Fruit fly (Drosophila melanogaster) whole organism, embryonic: ENCODE results near the gene MBD-like.
A peak's percentile ranks its signal among the peaks of the same experiment; 100 is the strongest.

Experiments
- Awh ChIP-seq: fragments of 200-800 bp; sonication (Bioruptor generic); IDR thresholded peaks from 2 replicates; pipeline ENCODE4, ENCODE4 v1.3.6; 2022; ENCODE audit warnings: missing biosample characterization, missing genetic modification characterization
- Bgb ChIP-seq: fragments of 200-800 bp; sonication (Bioruptor generic); IDR thresholded peaks from 2 replicates; pipeline ENCODE4 v1.3.6; 2022; ENCODE audit warnings: missing biosample characterization, missing genetic modification characterization; ENCODE audit not compliant: partially characterized antibody
- Bteb2 ChIP-seq: fragments of 200-800 bp; sonication (Bioruptor generic); optimal IDR thresholded peaks from 2 replicates; lab custom pipeline; 2016; ENCODE audit warnings: missing biosample characterization, missing genetic modification characterization
- CG10321 ChIP-seq: fragments of 200-800 bp; sonication (Bioruptor generic); IDR thresholded peaks from 2 replicates; pipeline ENCODE4 v1.3.6; 2022; ENCODE audit warnings: missing biosample characterization, missing genetic modification characterization
- CG10366 ChIP-seq: fragments of 200-800 bp; sonication (Bioruptor generic); IDR thresholded peaks from 2 replicates; pipeline ENCODE4 v1.3.6; 2022; ENCODE audit warnings: missing biosample characterization, missing genetic modification characterization
- CG11696 ChIP-seq: fragments of 200-800 bp; sonication (Bioruptor generic); IDR thresholded peaks from 2 replicates; pipeline ENCODE4 v1.3.6; 2022; ENCODE audit warnings: missing biosample characterization, missing genetic modification characterization
- CG12155 ChIP-seq: fragments of 200-800 bp; sonication (Bioruptor generic); optimal IDR thresholded peaks from 3 replicates; lab custom pipeline; 2016; ENCODE audit warnings: missing biosample characterization, missing genetic modification characterization
- CG12744 ChIP-seq: fragments of 200-800 bp; sonication (Bioruptor generic); optimal IDR thresholded peaks from 2 replicates; lab custom pipeline; 2016; ENCODE audit warnings: missing biosample characterization, missing genetic modification characterization
- CG15514 ChIP-seq: fragments of 200-800 bp; sonication (Bioruptor generic); optimal IDR thresholded peaks from 3 replicates; lab custom pipeline; 2017; ENCODE audit warnings: missing biosample characterization, missing genetic modification characterization, mild to moderate bottlenecking, moderate library complexity, missing genetic modification reagents
- CG2120 ChIP-seq: fragments of 200-800 bp; sonication (Bioruptor generic); optimal IDR thresholded peaks from 3 replicates; lab custom pipeline; 2016; ENCODE audit warnings: missing biosample characterization, missing genetic modification characterization
- CG2678 ChIP-seq: fragments of 200-800 bp; sonication (Bioruptor generic); optimal IDR thresholded peaks from 3 replicates; lab custom pipeline; 2019; ENCODE audit warnings: missing biosample characterization, mild to moderate bottlenecking, missing genetic modification characterization, moderate library complexity
- CG31441 ChIP-seq: fragments of 200-800 bp; sonication (Bioruptor generic); IDR thresholded peaks from 2 replicates; pipeline ENCODE4 v1.3.6; 2022; ENCODE audit warnings: missing biosample characterization, missing genetic modification characterization
- CG6813 ChIP-seq: fragments of 200-800 bp; sonication (Bioruptor generic); optimal IDR thresholded peaks from 2 replicates; lab custom pipeline; 2017; ENCODE audit warnings: missing biosample characterization, missing genetic modification characterization, mild to moderate bottlenecking, moderate library complexity, missing genetic modification reagents
- CG6854 ChIP-seq: fragments of 200-800 bp; sonication (Bioruptor generic); optimal IDR thresholded peaks from 3 replicates; lab custom pipeline; 2017; ENCODE audit warnings: missing biosample characterization, mild to moderate bottlenecking, missing genetic modification characterization
- CG7556 ChIP-seq: fragments of 200-800 bp; sonication (Bioruptor generic); optimal IDR thresholded peaks from 2 replicates; lab custom pipeline; 2017; ENCODE audit warnings: missing biosample characterization, mild to moderate bottlenecking, missing genetic modification characterization
- Dbx ChIP-seq: fragments of 200-800 bp; sonication (Bioruptor generic); IDR thresholded peaks from 3 replicates; pipeline ENCODE4 v1.3.6; 2022; ENCODE audit warnings: missing biosample characterization, missing genetic modification characterization
- Dek ChIP-seq: fragments of 200-800 bp; sonication (Bioruptor generic); optimal IDR thresholded peaks from 3 replicates; lab custom pipeline; 2019; ENCODE audit warnings: missing biosample characterization, mild to moderate bottlenecking, missing genetic modification characterization, moderate library complexity
- Doc2 ChIP-seq: fragments of 200-800 bp; sonication (Bioruptor generic); IDR thresholded peaks from 2 replicates; pipeline ENCODE4 v1.3.6; 2022; ENCODE audit warnings: missing biosample characterization, missing genetic modification characterization
- Doc3 ChIP-seq: fragments of 200-800 bp; sonication (Bioruptor generic); IDR thresholded peaks from 3 replicates; pipeline ENCODE4 v1.3.6; 2022; ENCODE audit warnings: missing biosample characterization, missing genetic modification characterization; ENCODE audit not compliant: partially characterized antibody
- Drgx ChIP-seq: fragments of 200-800 bp; sonication (Bioruptor generic); IDR thresholded peaks from 2 replicates; pipeline ENCODE4 v1.3.6; 2022; ENCODE audit warnings: missing biosample characterization, missing genetic modification characterization
- ERR ChIP-seq: fragments of 200-800 bp; sonication (Bioruptor generic); optimal IDR thresholded peaks from 2 replicates; lab custom pipeline; 2016; ENCODE audit warnings: missing biosample characterization, missing genetic modification characterization
- Ets97D ChIP-seq: fragments of 200-800 bp; sonication (Bioruptor generic); optimal IDR thresholded peaks from 3 replicates; lab custom pipeline; 2016; ENCODE audit warnings: missing biosample characterization, missing genetic modification characterization
- Fer2 ChIP-seq: fragments of 200-800 bp; sonication (Bioruptor generic); optimal IDR thresholded peaks from 2 replicates; lab custom pipeline; 2018; ENCODE audit warnings: missing biosample characterization, mild to moderate bottlenecking, missing genetic modification characterization, moderate library complexity
- HLH4C ChIP-seq: fragments of 200-800 bp; sonication (Bioruptor generic); IDR thresholded peaks from 3 replicates; pipeline ENCODE4 v1.3.6; 2022; ENCODE audit warnings: missing biosample characterization, missing genetic modification characterization; ENCODE audit not compliant: partially characterized antibody
- MESR4 ChIP-seq: fragments of 200-800 bp; sonication (Bioruptor generic); optimal IDR thresholded peaks from 2 replicates; lab custom pipeline; 2018; ENCODE audit warnings: missing biosample characterization, mild to moderate bottlenecking, missing genetic modification characterization, moderate library complexity
- Mad ChIP-seq: fragments of 200-800 bp; sonication (Bioruptor generic); optimal IDR thresholded peaks from 2 replicates; lab custom pipeline; 2016; ENCODE audit warnings: missing biosample characterization, missing genetic modification characterization
- Meics ChIP-seq: fragments of 200-800 bp; sonication (Bioruptor generic); optimal IDR thresholded peaks from 2 replicates; lab custom pipeline; 2017; ENCODE audit warnings: missing biosample characterization, mild to moderate bottlenecking, missing genetic modification characterization
- Myb ChIP-seq: fragments of 200-800 bp; sonication (Bioruptor generic); optimal IDR thresholded peaks from 2 replicates; lab custom pipeline; 2016; ENCODE audit warnings: missing biosample characterization, missing genetic modification characterization
- Nf-YC ChIP-seq: fragments of 200-800 bp; optimal IDR thresholded peaks from 3 replicates; lab custom pipeline; 2019; ENCODE audit warnings: missing biosample characterization, mild to moderate bottlenecking, missing genetic modification characterization, moderate library complexity
- PHDP ChIP-seq: fragments of 200-800 bp; sonication (Bioruptor generic); optimal IDR thresholded peaks from 3 replicates; lab custom pipeline; 2018; ENCODE audit warnings: missing biosample characterization, mild to moderate bottlenecking, missing genetic modification characterization, moderate library complexity
- Ptx1 ChIP-seq: fragments of 200-800 bp; sonication (Bioruptor generic); IDR thresholded peaks from 2 replicates; pipeline ENCODE4 v1.3.6; 2022; ENCODE audit warnings: missing biosample characterization, missing genetic modification characterization
- YL-1 ChIP-seq: fragments of 200-800 bp; sonication (Bioruptor generic); optimal IDR thresholded peaks from 3 replicates; lab custom pipeline; 2017; ENCODE audit warnings: missing biosample characterization, mild to moderate bottlenecking, missing genetic modification characterization
- al ChIP-seq: fragments of 200-800 bp; sonication (Bioruptor generic); IDR thresholded peaks from 2 replicates; pipeline ENCODE4 v1.3.6; 2022; ENCODE audit warnings: missing biosample characterization, missing genetic modification characterization
- ap ChIP-seq: fragments of 200-800 bp; sonication (Bioruptor generic); IDR thresholded peaks from 2 replicates; pipeline ENCODE4 v1.3.6; 2022; ENCODE audit warnings: missing biosample characterization, missing genetic modification characterization
- cwo ChIP-seq: fragments of 200-800 bp; sonication (Bioruptor generic); optimal IDR thresholded peaks from 3 replicates; lab custom pipeline; 2017; ENCODE audit warnings: missing biosample characterization, missing genetic modification characterization, mild to moderate bottlenecking, moderate library complexity, missing genetic modification reagents
- dpn ChIP-seq, 2 experiments: fragments of 200-800 bp; sonication (Bioruptor generic); optimal IDR thresholded peaks; 3 replicates each; lab custom pipeline; 2016; ENCODE audit warnings: missing biosample characterization in 2 of 2, missing genetic modification characterization in 2 of 2
- gce ChIP-seq: fragments of 200-800 bp; sonication (Bioruptor generic); IDR thresholded peaks from 3 replicates; pipeline ENCODE4 v1.3.6; 2022; ENCODE audit warnings: missing biosample characterization, missing genetic modification characterization
- gt ChIP-seq: fragments of 200-800 bp; sonication (Bioruptor generic); IDR thresholded peaks from 2 replicates; pipeline ENCODE4 v1.3.6; 2022; ENCODE audit warnings: missing biosample characterization, missing genetic modification characterization
- lbe ChIP-seq: fragments of 200-800 bp; sonication (Bioruptor generic); optimal IDR thresholded peaks from 2 replicates; lab custom pipeline; 2016; ENCODE audit warnings: missing biosample characterization, mild to moderate bottlenecking, missing genetic modification characterization
- mam ChIP-seq: fragments of 200-800 bp; sonication (Bioruptor generic); optimal IDR thresholded peaks from 3 replicates; lab custom pipeline; 2016; ENCODE audit warnings: missing biosample characterization, missing genetic modification characterization
- pho ChIP-seq: fragments of 200-800 bp; sonication (Bioruptor generic); optimal IDR thresholded peaks from 2 replicates; lab custom pipeline; 2016; ENCODE audit warnings: missing biosample characterization, missing genetic modification characterization
- prd ChIP-seq, 3 experiments: fragments of >200 bp in 2 of 3; fragments of 200-800 bp in 1 of 3; sonication (Bioruptor generic) in 1 of 3; optimal IDR thresholded peaks in 2 of 3; IDR thresholded peaks in 1 of 3; 2 replicates in 2 of 3; 3 replicates in 1 of 3; pipeline versions ENCODE4 v1.3.6 to Lab custom; 2017 to 2022; ENCODE audit warnings: missing biosample characterization in 1 of 3, missing genetic modification characterization in 1 of 3
- sens-2 ChIP-seq: fragments of 200-800 bp; sonication (Bioruptor generic); IDR thresholded peaks from 2 replicates; pipeline ENCODE4 v1.3.6; 2022; ENCODE audit warnings: missing biosample characterization, missing genetic modification characterization
- seq ChIP-seq: fragments of 200-800 bp; sonication (Bioruptor generic); IDR thresholded peaks from 2 replicates; pipeline ENCODE4 v1.3.6; 2022; ENCODE audit warnings: missing biosample characterization, missing genetic modification characterization
- sr ChIP-seq: fragments of 200-800 bp; sonication (Bioruptor generic); IDR thresholded peaks from 3 replicates; pipeline ENCODE4 v1.3.6; 2022; ENCODE audit warnings: missing biosample characterization, missing genetic modification characterization
- unpg ChIP-seq: fragments of 200-800 bp; sonication (Bioruptor generic); optimal IDR thresholded peaks from 3 replicates; lab custom pipeline; 2018; ENCODE audit warnings: missing biosample characterization, mild to moderate bottlenecking, missing genetic modification characterization, moderate library complexity
- vnd ChIP-seq: fragments of 200-800 bp; sonication (Bioruptor generic); IDR thresholded peaks from 3 replicates; pipeline ENCODE4 v1.3.6; 2022; ENCODE audit warnings: missing biosample characterization, missing genetic modification characterization; ENCODE audit not compliant: partially characterized antibody

Gene MBD-like

DNA sequence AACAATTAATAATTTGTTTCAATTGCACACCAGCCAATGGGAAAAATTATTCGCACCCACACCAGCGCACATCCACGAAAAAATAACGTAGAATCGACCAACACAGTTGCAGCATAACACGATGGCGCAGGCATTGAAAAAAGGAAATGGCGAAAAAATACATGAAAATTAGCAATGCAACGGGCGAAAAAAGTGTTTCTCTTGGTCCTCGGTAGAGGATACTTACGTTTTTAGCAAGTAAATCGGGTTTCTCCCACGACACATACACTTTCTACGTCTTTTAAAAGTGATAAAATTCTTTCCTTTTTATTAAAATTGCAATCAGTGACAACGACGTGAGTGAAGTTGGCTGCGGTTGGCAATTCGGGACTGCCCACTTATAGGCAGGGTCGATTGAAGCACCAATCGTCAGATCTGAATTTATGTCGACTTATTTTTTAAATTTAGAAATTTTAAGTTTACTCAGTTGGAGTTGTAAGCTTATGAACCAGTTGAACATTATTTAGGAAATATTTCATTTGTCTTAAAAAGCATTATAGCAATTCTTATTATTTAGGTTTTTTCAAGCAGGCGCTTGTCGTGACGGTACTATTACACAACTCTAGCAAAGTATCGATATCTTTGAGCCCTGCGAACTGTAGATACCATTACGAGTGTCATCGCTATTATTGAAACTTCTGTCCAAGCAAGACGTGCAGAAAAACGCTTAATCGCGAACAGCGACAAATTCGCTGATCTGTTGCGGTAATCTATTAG lies 18.0 kb downstream of the MBD-like start, which contains the start of the genes Kap-alpha3 and Son (continued):
- peak; percentile 76 for TF ChIP-seq vnd
- TF ChIP-seq PHDP (tag; lab: Kevin White, UChicago) = peak; percentile 86
- TF ChIP-seq CG7556 = peak; percentile 86
- TF ChIP-seq Ets97D = peak; percentile 99
- TF ChIP-seq ap (GFP tag; lab: Robert Waterston, UW) = peak; percentile 82
- peak; percentile 99 for TF ChIP-seq YL-1
- TF ChIP-seq CG6854 = peak; percentile 90
- TF ChIP-seq Awh (GFP tag; lab: Robert Waterston, UW) = peak; percentile 87
- TF ChIP-seq sr (GFP tag; lab: Robert Waterston, UW) = peak; percentile 89
- TF ChIP-seq sens-2 (GFP tag; lab: Robert Waterston, UW) = peak; percentile 94
- TF ChIP-seq CG2678 (tag; lab: Kevin White, UChicago) = peak; percentile 89
- TF ChIP-seq Doc3 (GFP tag; lab: Robert Waterston, UW) = peak; percentile 88
- TF ChIP-seq MESR4 = peak; percentile 93

DNA sequence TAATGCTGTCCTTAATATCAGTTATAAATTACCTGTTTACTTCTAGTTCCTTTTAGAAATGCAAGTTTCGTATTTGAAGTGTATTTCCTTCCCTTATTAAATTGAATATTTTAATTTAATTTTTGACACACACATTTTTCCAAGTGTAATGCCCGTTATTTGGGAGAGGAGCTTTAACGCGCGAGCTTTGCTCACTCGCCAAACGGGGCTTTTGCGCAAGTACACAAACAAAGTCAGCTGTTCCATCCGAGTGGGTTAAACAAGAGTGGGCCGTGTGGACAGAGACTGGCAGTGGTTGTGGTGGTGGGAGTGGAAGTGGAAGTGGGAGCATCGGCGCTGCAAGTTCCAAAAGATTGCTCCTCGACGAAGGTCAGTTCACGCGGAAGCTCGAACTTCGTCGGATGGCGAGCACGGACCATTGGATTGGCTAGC lies 21.5 kb downstream of the MBD-like start, which contains the start of gene CG8301:
TSS of gene CG8301 (plus strand) at position 218 of the 432 bp plus-strand sequence.
- TF ChIP-seq CG31441 (GFP tag; lab: Robert Waterston, UW) = peak; percentile 46
- peak; percentile 34 for TF ChIP-seq CG7556
- no peak for TF ChIP-seq gce (GFP tag; lab: Robert Waterston, UW)
- no peak for TF ChIP-seq CG11696 (GFP tag; lab: Robert Waterston, UW)
- TF ChIP-seq Drgx (GFP tag; lab: Robert Waterston, UW) = peak; percentile 56
- TF ChIP-seq cwo (GFP tag; lab: Kevin White, UChicago) = peak; percentile 17
- peak; percentile 18; the same call in 1 of the 2 replicates for TF ChIP-seq Bgb
- TF ChIP-seq dpn (GFP tag; optimal IDR thresholded peaks at IDR 0.05; lab: Kevin White, UChicago) = peak in 1 of 2 experiments; percentile 30
- peak; percentile 24 for TF ChIP-seq mam (GFP tag; lab: Kevin White, UChicago)
- TF ChIP-seq unpg (GFP tag; lab: Kevin White, UChicago) = peak; percentile 51
- TF ChIP-seq sr (GFP tag; lab: Robert Waterston, UW) = peak; percentile 86
- no peak for TF ChIP-seq lbe (GFP tag; lab: Kevin White, UChicago)
- no peak; the same call in 1 of the 2 replicates for TF ChIP-seq seq (GFP tag; lab: Robert Waterston, UW)
- TF ChIP-seq CG12155 (GFP tag; lab: Kevin White, UChicago) = peak; percentile 20
- TF ChIP-seq Myb (GFP tag; lab: Kevin White, UChicago) = peak; percentile 3
- peak; percentile 20 for TF ChIP-seq Meics (GFP tag; lab: Kevin White, UChicago)
- peak; percentile 1 for TF ChIP-seq ERR
- TF ChIP-seq prd (optimal IDR thresholded peaks at IDR 0.05; lab: Kevin White, UChicago) = no peak
- no peak for TF ChIP-seq prd (GFP tag; IDR thresholded peaks at IDR 0.05; lab: Robert Waterston, UW)
- TF ChIP-seq Dbx = peak; percentile 15; the same call in 1 of the 3 replicates
- TF ChIP-seq pho (GFP tag; lab: Kevin White, UChicago) = peak; percentile 10
- no peak for TF ChIP-seq HLH4C
- no peak for TF ChIP-seq CG10321 (GFP tag; lab: Robert Waterston, UW)
- TF ChIP-seq CG2120 (GFP tag; lab: Kevin White, UChicago) = peak; percentile 60
- TF ChIP-seq Doc2 (GFP tag; lab: Robert Waterston, UW) = no peak
- TF ChIP-seq Nf-YC (tag; lab: Kevin White, UChicago) = peak; percentile 24
- TF ChIP-seq CG6813 (GFP tag; lab: Kevin White, UChicago) = no peak
- TF ChIP-seq Bteb2 (GFP tag; lab: Kevin White, UChicago) = peak; percentile 8
- TF ChIP-seq gt = no peak
- 0 out of 2 replicates have a peak, but pooled peaks have one; percentile 10 for TF ChIP-seq Ptx1 (GFP tag; lab: Robert Waterston, UW)
- TF ChIP-seq Mad (GFP tag; lab: Kevin White, UChicago) = no peak
- TF ChIP-seq Fer2 (tag; lab: Kevin White, UChicago) = no peak
- no peak for TF ChIP-seq al
- TF ChIP-seq CG12744 (GFP tag; lab: Kevin White, UChicago) = peak; percentile 4
- peak; percentile 45; the same call in 1 of the 2 replicates for TF ChIP-seq CG10366
- peak; percentile 52 for TF ChIP-seq PHDP (tag; lab: Kevin White, UChicago)
- TF ChIP-seq Dek (tag; lab: Kevin White, UChicago) = peak; percentile 31
- TF ChIP-seq CG15514 (GFP tag; lab: Kevin White, UChicago) = peak; percentile 48
